Worm (Caenorhabditis elegans): ENCODE data around the gene piga-1.

The piga-1 gene

ce11 chrII:8684824-8685223, 23.3 kb upstream of the piga-1 start, which contains the start of gene hgap-2:
hgap-2 (minus strand) TSS chrII:8684924.
- TF ChIP-seq snpc-1.3 (tag; optimal IDR thresholded peaks at IDR 0.05; ENCODE audit: insufficient read depth): no peak
- TF ChIP-seq Y53G8AR.9 (GFP tag; conservative IDR thresholded peaks at IDR 0.05): no peak
- no peak for TF ChIP-seq F57C9.4 (tag; optimal IDR thresholded peaks at IDR 0.05)
- TF ChIP-seq let-607 (tag; optimal IDR thresholded peaks at IDR 0.05): no peak
- no peak for TF ChIP-seq chd-7 (tag; optimal IDR thresholded peaks at IDR 0.05)
- no peak for TF ChIP-seq egl-44 (GFP tag; IDR thresholded peaks at IDR 0.05)

- TF ChIP-seq C17E4.6 (GFP tag; IDR thresholded peaks at IDR 0.05): 0 out of 2 replicates have a peak, but pooled peaks have one; percentile 36
- TF ChIP-seq sea-2 (GFP tag; IDR thresholded peaks at IDR 0.05): no peak
- peak; percentile 6 for TF ChIP-seq efl-1 (GFP tag; optimal IDR thresholded peaks at IDR 0.05)
- TF ChIP-seq hlh-12 (tag; optimal IDR thresholded peaks at IDR 0.05): no peak
- peak; percentile 99 for TF ChIP-seq athp-1 (tag; optimal IDR thresholded peaks at IDR 0.05)
- no peak for TF ChIP-seq ztf-28 (GFP tag; IDR thresholded peaks at IDR 0.05)
- TF ChIP-seq hmg-1.2 (GFP tag; IDR thresholded peaks at IDR 0.05): 0 out of 2 replicates have a peak, but pooled peaks have one; percentile 25
- no peak for TF ChIP-seq attf-6 (GFP tag; IDR thresholded peaks at IDR 0.05)
- no peak for TF ChIP-seq K12H6.12 (tag; optimal IDR thresholded peaks at IDR 0.05)
- TF ChIP-seq tbx-9 (tag; optimal IDR thresholded peaks at IDR 0.05; ENCODE audit: borderline replicate concordance): no peak
- no peak for TF ChIP-seq nhr-120 (GFP tag; IDR thresholded peaks at IDR 0.05)
- TF ChIP-seq him-1 (tag; optimal IDR thresholded peaks at IDR 0.05): no peak
- TF ChIP-seq lir-1 (GFP tag; conservative IDR thresholded peaks at IDR 0.05): no peak
- no peak for TF ChIP-seq lin-26 (GFP tag; IDR thresholded peaks at IDR 0.05)
- no peak for TF ChIP-seq bed-1 (GFP tag; IDR thresholded peaks at IDR 0.05)
- peak; percentile 61 for TF ChIP-seq F33H1.4 (GFP tag; IDR thresholded peaks at IDR 0.05)
- TF ChIP-seq dpff-1 (tag; optimal IDR thresholded peaks at IDR 0.05): no peak
- no peak for TF ChIP-seq madf-10 (tag; optimal IDR thresholded peaks at IDR 0.05)
- peak; percentile 31 for TF ChIP-seq snpc-1.3 (tag; optimal IDR thresholded peaks at IDR 0.05; ENCODE audit: insufficient read depth)
- no peak for TF ChIP-seq ceh-100 (GFP tag; IDR thresholded peaks at IDR 0.05)
- no peak for TF ChIP-seq C06A6.2 (GFP tag; conservative IDR thresholded peaks at IDR 0.05)
- TF ChIP-seq tbp1 (GFP tag; optimal IDR thresholded peaks at IDR 0.05): no peak
- TF ChIP-seq snpc-1.1 (tag; optimal IDR thresholded peaks at IDR 0.05; ENCODE audit: insufficient read depth): peak; percentile 19
- no peak for TF ChIP-seq egl-44 (GFP tag; IDR thresholded peaks at IDR 0.05)
- TF ChIP-seq ceh-40 (GFP tag; IDR thresholded peaks at IDR 0.05): no peak
- TF ChIP-seq mes-4 (tag; optimal IDR thresholded peaks at IDR 0.05): no peak
- TF ChIP-seq aptf-2 (GFP tag; conservative IDR thresholded peaks at IDR 0.05): no peak
- no peak for TF ChIP-seq ztf-25 (GFP tag; IDR thresholded peaks at IDR 0.05)
- 0 out of 2 replicates have a peak, but pooled peaks have one; percentile 34 for TF ChIP-seq rcor-1 (GFP tag; IDR thresholded peaks at IDR 0.05)
- TF ChIP-seq Y79H2A.3 (GFP tag; conservative IDR thresholded peaks at IDR 0.05): no peak
- TF ChIP-seq dpl-1 (GFP tag; optimal IDR thresholded peaks at IDR 0.05): peak; percentile 34
- TF ChIP-seq lin-35 (GFP tag; optimal IDR thresholded peaks at IDR 0.05): peak in 1 of 3 experiments; percentile 57
- TF ChIP-seq lsl-1 (GFP tag; optimal IDR thresholded peaks at IDR 0.05): peak; percentile 52
- TF ChIP-seq madf-8 (GFP tag; conservative IDR thresholded peaks at IDR 0.05): peak; percentile 44; the same call in 1 of the 2 replicates
- no peak for TF ChIP-seq unc-130 (GFP tag; optimal IDR thresholded peaks at IDR 0.05)
Measured at ce11 chrII:8683933-8684332, 22.4 kb upstream of the piga-1 start.
